Worm (Caenorhabditis elegans) whole organism, L4 larva: ENCODE results near the gene mrp-1.

Experiments used
- D1046.2 ChIP-seq: fragments of 200-800 bp; sonication (Bioruptor generic); IDR thresholded peaks from 2 replicates; pipeline ENCODE4 v1.3.6; 2022; ENCODE audit warnings: missing genetic modification characterization, missing compliant biosample characterization
- F10B5.3 ChIP-seq: sonication (generic microtip); optimal IDR thresholded peaks from 2 replicates; lab custom pipeline; 2016; ENCODE audit warnings: mild to moderate bottlenecking, missing genetic modification characterization, missing compliant biosample characterization
- F37D6.2 ChIP-seq: sonication (generic microtip); optimal IDR thresholded peaks from 2 replicates; lab custom pipeline; 2016; ENCODE audit warnings: mild to moderate bottlenecking, missing genetic modification characterization, missing compliant biosample characterization
- F49E8.2 ChIP-seq: sonication (generic microtip); optimal IDR thresholded peaks from 2 replicates; lab custom pipeline; 2016; ENCODE audit warnings: missing compliant biosample characterization, mild to moderate bottlenecking, missing genetic modification characterization, borderline replicate concordance
- T26A8.4 ChIP-seq: fragments of 200-800 bp; sonication (Bioruptor generic); IDR thresholded peaks from 2 replicates; pipeline ENCODE4 v1.3.6; 2022; ENCODE audit warnings: missing genetic modification characterization, missing compliant biosample characterization
- Y75B8A.6 ChIP-seq: fragments of 200-800 bp; sonication (Bioruptor generic); IDR thresholded peaks from 2 replicates; pipeline ENCODE4 v1.3.6; 2022; ENCODE audit warnings: missing genetic modification reagents, missing genetic modification characterization, missing compliant biosample characterization
- aha-1 ChIP-seq: fragments of 150-350 bp; peaks from one replicate; lab custom pipeline; 2014; ENCODE audit warnings: missing biosample characterization, missing genetic modification characterization
- ama-1 ChIP-seq: fragments of 150-350 bp; optimal IDR thresholded peaks from 2 replicates; lab custom pipeline; 2014; ENCODE audit warnings: inconsistent platforms, mixed read lengths
- arid-1 ChIP-seq: fragments of 200-800 bp; sonication (Bioruptor generic); conservative IDR thresholded peaks from 2 replicates; pipeline ENCODE4 v1.3.6; 2022; ENCODE audit warnings: missing genetic modification reagents, missing genetic modification characterization, missing compliant biosample characterization
- ceh-20 ChIP-seq: fragments of 200-800 bp; sonication (Bioruptor generic); IDR thresholded peaks from 2 replicates; pipeline ENCODE4 v1.3.6; 2022; ENCODE audit warnings: missing genetic modification reagents, missing genetic modification characterization, missing compliant biosample characterization
- ceh-28 ChIP-seq: fragments of 150-350 bp; optimal IDR thresholded peaks from 2 replicates; lab custom pipeline; 2014; ENCODE audit warnings: missing biosample characterization, missing genetic modification reagents, missing genetic modification characterization
- ceh-44 ChIP-seq: fragments of 200-800 bp; sonication (Bioruptor generic); IDR thresholded peaks from 2 replicates; pipeline ENCODE4 v1.3.6; 2022; ENCODE audit warnings: missing genetic modification reagents, missing genetic modification characterization, missing compliant biosample characterization
- ceh-82 ChIP-seq: sonication (generic microtip); optimal IDR thresholded peaks from 2 replicates; lab custom pipeline; 2017; ENCODE audit warnings: missing biosample characterization, missing genetic modification characterization
- cey-2 ChIP-seq: sonication (generic microtip); optimal IDR thresholded peaks from 3 replicates; lab custom pipeline; 2017; ENCODE audit warnings: missing genetic modification characterization, mild to moderate bottlenecking, missing compliant biosample characterization, antibody characterized with exemption, borderline replicate concordance; ENCODE audit not compliant: insufficient read depth
- daf-16 ChIP-seq, 3 experiments: sonication (generic microtip); optimal IDR thresholded peaks; 2 replicates each; lab custom pipeline; 2016 to 2017; ENCODE audit warnings: missing genetic modification characterization in 3 of 3, missing genetic modification reagents in 3 of 3, mild to moderate bottlenecking in 2 of 3, missing compliant biosample characterization in 2 of 3, missing biosample characterization in 1 of 3, moderate library complexity in 1 of 3
- daf-19 ChIP-seq: fragments of 200-800 bp; sonication (Bioruptor generic); conservative IDR thresholded peaks from 2 replicates; pipeline ENCODE4 v1.3.6; 2022; ENCODE audit warnings: missing genetic modification characterization, missing compliant biosample characterization
- dmd-6 ChIP-seq: fragments of 200-800 bp; sonication (Bioruptor generic); IDR thresholded peaks from 2 replicates; pipeline ENCODE4 v1.3.6; 2022; ENCODE audit warnings: missing genetic modification reagents, missing genetic modification characterization, missing compliant biosample characterization
- dmd-8 ChIP-seq: fragments of 200-800 bp; sonication (Bioruptor generic); IDR thresholded peaks from 2 replicates; pipeline ENCODE4 v1.3.6; 2022; ENCODE audit warnings: missing genetic modification characterization, missing compliant biosample characterization
- dmd-9 ChIP-seq: fragments of 200-800 bp; sonication (Bioruptor generic); IDR thresholded peaks from 2 replicates; pipeline ENCODE4 v1.3.6; 2022; ENCODE audit warnings: missing genetic modification reagents, missing genetic modification characterization, missing compliant biosample characterization
- dpl-1 ChIP-seq: fragments of 150-350 bp; optimal IDR thresholded peaks from 2 replicates; lab custom pipeline; 2014; ENCODE audit warnings: missing biosample characterization, missing genetic modification reagents, missing genetic modification characterization
- duxl-1 ChIP-seq: sonication (generic microtip); optimal IDR thresholded peaks from 2 replicates; lab custom pipeline; 2016; ENCODE audit warnings: mild to moderate bottlenecking, missing genetic modification characterization, moderate library complexity, missing compliant biosample characterization; ENCODE audit not compliant: poor library complexity
- egl-43 ChIP-seq: fragments of 200-800 bp; sonication (Bioruptor generic); IDR thresholded peaks from 2 replicates; pipeline ENCODE4 v1.3.6; 2022; ENCODE audit warnings: missing genetic modification reagents, missing genetic modification characterization, missing compliant biosample characterization
- hif-1 ChIP-seq, 2 experiments: sonication (generic microtip); optimal IDR thresholded peaks; 2 replicates each; lab custom pipeline; 2016 to 2017; ENCODE audit warnings: missing compliant biosample characterization in 2 of 2, missing genetic modification characterization in 2 of 2, missing genetic modification reagents in 2 of 2, missing genotype in 2 of 2, mild to moderate bottlenecking in 1 of 2
- hmg-1.1 ChIP-seq: fragments of 200-800 bp; sonication (Bioruptor generic); IDR thresholded peaks from 2 replicates; pipeline ENCODE4 v1.3.6; 2022; ENCODE audit warnings: missing genetic modification reagents, missing genetic modification characterization, missing compliant biosample characterization
- lim-7 ChIP-seq: fragments of 200-800 bp; sonication (Bioruptor generic); IDR thresholded peaks from 2 replicates; pipeline ENCODE4 v1.3.6; 2022; ENCODE audit warnings: missing genetic modification characterization, missing compliant biosample characterization
- lin-13 ChIP-seq: fragments of 150-350 bp; optimal IDR thresholded peaks from 2 replicates; lab custom pipeline; 2014; ENCODE audit warnings: missing biosample characterization, missing genetic modification reagents, missing genetic modification characterization
- mdl-1 ChIP-seq, 2 experiments: fragments of 150-350 bp in 1 of 2; sonication (generic microtip) in 1 of 2; optimal IDR thresholded peaks; 2 replicates each; lab custom pipeline; 2014 to 2017; ENCODE audit warnings: missing biosample characterization in 2 of 2, missing genetic modification characterization in 2 of 2
- mdt-29 ChIP-seq: fragments of 200-800 bp; sonication (Bioruptor generic); IDR thresholded peaks from 2 replicates; pipeline ENCODE4 v1.3.6; 2022; ENCODE audit warnings: missing genetic modification reagents, missing genetic modification characterization, missing compliant biosample characterization
- mep-1 ChIP-seq: fragments of 150-350 bp; sonication (generic microtip); optimal IDR thresholded peaks from 3 replicates; lab custom pipeline; 2014; ENCODE audit warnings: missing biosample characterization, missing genetic modification characterization
- nhr-10 ChIP-seq: fragments of 150-350 bp; optimal IDR thresholded peaks from 2 replicates; lab custom pipeline; 2014; ENCODE audit warnings: missing biosample characterization, missing genetic modification characterization
- nhr-102 ChIP-seq: sonication (generic microtip); optimal IDR thresholded peaks from 2 replicates; lab custom pipeline; 2016; ENCODE audit warnings: mild to moderate bottlenecking, missing genetic modification characterization, moderate library complexity, missing compliant biosample characterization
- nhr-25 ChIP-seq: sonication (generic microtip); optimal IDR thresholded peaks from 2 replicates; lab custom pipeline; 2017; ENCODE audit warnings: missing genetic modification characterization, mild to moderate bottlenecking, missing compliant biosample characterization, antibody characterized with exemption, moderate library complexity, borderline replicate concordance; ENCODE audit not compliant: insufficient read depth
- nhr-6 ChIP-seq: fragments of 150-350 bp; optimal IDR thresholded peaks from 2 replicates; lab custom pipeline; 2014; ENCODE audit warnings: missing biosample characterization, missing genetic modification characterization
- nhr-77 ChIP-seq: fragments of 150-350 bp; optimal IDR thresholded peaks from 2 replicates; lab custom pipeline; 2014; ENCODE audit warnings: missing biosample characterization, missing genetic modification characterization
- php-3 ChIP-seq: fragments of 200-800 bp; sonication (Bioruptor generic); IDR thresholded peaks from 2 replicates; pipeline ENCODE4 v1.3.6; 2022; ENCODE audit warnings: missing genetic modification reagents, missing genetic modification characterization, missing compliant biosample characterization
- rbr-2 ChIP-seq: sonication (generic microtip); optimal IDR thresholded peaks from 2 replicates; lab custom pipeline; 2016; ENCODE audit warnings: missing genotype, missing genetic modification characterization, missing compliant biosample characterization
- sdz-12 ChIP-seq: fragments of 200-800 bp; sonication (Bioruptor generic); optimal IDR thresholded peaks from 2 replicates; lab custom pipeline; 2018; ENCODE audit warnings: mild to moderate bottlenecking, missing genetic modification characterization, missing compliant biosample characterization
- snpc-1.2 ChIP-seq: fragments of 200-800 bp; sonication (Bioruptor generic); IDR thresholded peaks from 2 replicates; pipeline ENCODE4 v1.3.6; 2022; ENCODE audit warnings: missing genetic modification reagents, missing genetic modification characterization, missing compliant biosample characterization
- snpc-4 ChIP-seq: fragments of 150-350 bp; optimal IDR thresholded peaks from 2 replicates; lab custom pipeline; 2014; ENCODE audit warnings: missing biosample characterization, missing genetic modification characterization
- spr-1 ChIP-seq: sonication (generic microtip); optimal IDR thresholded peaks from 2 replicates; lab custom pipeline; 2016; ENCODE audit warnings: mild to moderate bottlenecking, missing genetic modification characterization, missing compliant biosample characterization
- spr-3 ChIP-seq: fragments of 200-800 bp; sonication (Bioruptor generic); optimal IDR thresholded peaks from 2 replicates; lab custom pipeline; 2018; ENCODE audit warnings: mild to moderate bottlenecking, missing genetic modification characterization, missing compliant biosample characterization
- unc-39 ChIP-seq: sonication (generic microtip); optimal IDR thresholded peaks from 2 replicates; lab custom pipeline; 2017; ENCODE audit warnings: missing biosample characterization, missing genetic modification characterization
- zip-11 ChIP-seq: fragments of 200-800 bp; sonication (Bioruptor generic); IDR thresholded peaks from 2 replicates; pipeline ENCODE4 v1.3.6; 2022; ENCODE audit warnings: missing genetic modification characterization, missing compliant biosample characterization
- zip-2 ChIP-seq: fragments of 150-350 bp; optimal IDR thresholded peaks from 2 replicates; lab custom pipeline; 2014; ENCODE audit warnings: missing biosample characterization, missing genetic modification characterization

The mrp-1 gene

ce11 chrX:542807-543206 is 44.9 kb downstream of the mrp-1 start, which contains the start of gene F28C10.1:
Gene F28C10.1, plus strand, starts transcription at chrX:543107.
- TF ChIP-seq ceh-28 (tag; lab: Kevin White, UChicago) (no peak), F37D6.2 (no peak), daf-19 (GFP tag; lab: Robert Waterston, UW) (no peak), F49E8.2 (tag; lab: Kevin White, UChicago) (no peak), php-3 (GFP tag; lab: Robert Waterston, UW) (no peak), mep-1 (no peak), Y75B8A.6 (GFP tag; lab: Robert Waterston, UW) (no peak), snpc-4 (tag; lab: Kevin White, UChicago) (no peak), nhr-25 (tag; lab: Kevin White, UChicago) (no peak), unc-39 (no peak), rbr-2 (tag; lab: Kevin White, UChicago) (no peak), duxl-1 (tag; lab: Kevin White, UChicago) (no peak), ceh-82 (no peak), zip-11 (no peak), arid-1 (GFP tag; lab: Robert Waterston, UW) (no peak), hmg-1.1 (no peak), egl-43 (GFP tag; lab: Robert Waterston, UW) (no peak), lim-7 (GFP tag; lab: Robert Waterston, UW) (no peak)

DNA sequence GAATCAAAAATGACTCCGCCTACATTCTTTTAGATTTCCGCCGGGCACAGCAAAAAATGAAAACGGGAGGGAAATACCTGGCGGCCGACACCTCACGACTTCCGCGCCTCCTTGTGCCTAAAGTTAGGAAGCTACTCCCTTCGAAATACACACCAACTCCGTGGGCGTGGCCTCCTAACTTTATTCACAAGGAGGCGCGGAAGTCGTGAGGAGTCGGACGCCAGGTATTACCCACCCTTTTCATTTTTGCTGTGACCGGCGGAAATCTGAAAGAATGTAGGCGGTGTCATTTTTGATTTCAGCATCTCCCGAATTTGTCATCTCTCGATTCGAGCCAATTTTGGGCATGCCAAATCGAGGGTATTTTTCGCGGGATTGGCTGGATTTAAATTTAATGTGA is 49.6 kb downstream of the mrp-1 start:
- no peak for TF ChIP-seq F10B5.3
- TF ChIP-seq dmd-8 = 0 out of 2 replicates have a peak, but pooled peaks have one; percentile 15
- peak; percentile 20 for TF ChIP-seq aha-1 (tag; lab: Kevin White, UChicago)
- TF ChIP-seq snpc-1.2 (GFP tag; lab: Robert Waterston, UW) = 0 out of 2 replicates have a peak, but pooled peaks have one; percentile 48

DNA sequence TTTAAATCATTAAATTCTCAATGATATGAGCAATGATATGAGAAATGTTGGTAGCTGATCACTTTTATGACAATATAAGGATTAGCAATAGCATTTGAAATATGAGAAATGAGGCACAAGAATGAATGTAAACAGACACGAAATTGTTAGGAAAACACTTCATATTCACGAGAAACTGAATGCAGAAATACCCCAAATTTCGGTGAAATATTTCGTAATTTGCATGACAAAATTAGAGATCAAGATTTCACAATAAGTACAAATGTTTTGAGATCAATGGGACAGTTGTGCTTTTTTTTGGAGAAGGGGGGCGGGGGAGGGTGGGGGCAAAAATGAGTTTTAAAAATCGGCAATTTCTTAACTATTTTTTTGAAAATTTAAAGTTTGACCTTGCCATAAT is 51.3 kb downstream of the mrp-1 start:
- TF ChIP-seq T26A8.4 (GFP tag; lab: Robert Waterston, UW) (no peak), D1046.2 (GFP tag; lab: Robert Waterston, UW) (no peak), spr-3 (no peak), dmd-6 (GFP tag; lab: Robert Waterston, UW) (no peak), zip-2 (tag; lab: Kevin White, UChicago) (no peak), nhr-6 (tag; lab: Kevin White, UChicago) (no peak), dpl-1 (no peak), nhr-102 (tag; lab: Kevin White, UChicago) (no peak), ceh-44 (no peak), sdz-12 (GFP tag; lab: Kevin White, UChicago) (no peak)

ce11 chrX:535728-536127 is 52.0 kb downstream of the mrp-1 start, which contains the start of gene F28C10.3:
Gene F28C10.3, minus strand, starts transcription at chrX:535828.
- peak; percentile 63 for TF ChIP-seq nhr-6 (tag; lab: Kevin White, UChicago)
- 0 out of 2 replicates have a peak, but pooled peaks have one; percentile 17 for TF ChIP-seq dmd-9
- peak; percentile 88 to 91 for TF ChIP-seq mdl-1 (tag; optimal IDR thresholded peaks at IDR 0.05; lab: Kevin White, UChicago)
- no peak for TF ChIP-seq mdt-29 (GFP tag; lab: Robert Waterston, UW)
- TF ChIP-seq nhr-10 = peak; percentile 37
- TF ChIP-seq ama-1 = no peak
- TF ChIP-seq cey-2 (tag; lab: Kevin White, UChicago) = no peak
- TF ChIP-seq Y75B8A.6 (GFP tag; lab: Robert Waterston, UW) = no peak
- TF ChIP-seq lin-13 (GFP tag; lab: Kevin White, UChicago) = peak; percentile 58
- TF ChIP-seq nhr-77 = peak; percentile 38
- TF ChIP-seq aha-1 (tag; lab: Kevin White, UChicago) = peak; percentile 96
- peak; percentile 85 for TF ChIP-seq nhr-25 (tag; lab: Kevin White, UChicago)
- TF ChIP-seq ceh-20 (GFP tag; lab: Robert Waterston, UW) = peak; percentile 71; the same call in 1 of the 2 replicates
- TF ChIP-seq mep-1 = peak; percentile 91
- TF ChIP-seq lim-7 (GFP tag; lab: Robert Waterston, UW) = no peak
- peak; percentile 89 for TF ChIP-seq hmg-1.1
- peak; percentile 45 for TF ChIP-seq F37D6.2
- peak in 1 of 2 experiments; percentile 27 for TF ChIP-seq daf-16 (GFP tag; optimal IDR thresholded peaks at IDR 0.05; lab: Kevin White, UChicago)
- TF ChIP-seq daf-16 (tag; optimal IDR thresholded peaks at IDR 0.05; lab: Kevin White, UChicago) = no peak
- TF ChIP-seq spr-1 (tag; lab: Kevin White, UChicago) = no peak
- TF ChIP-seq snpc-4 (tag; lab: Kevin White, UChicago) = no peak
- TF ChIP-seq dmd-8 = no peak
- TF ChIP-seq sdz-12 (GFP tag; lab: Kevin White, UChicago) = no peak
- TF ChIP-seq T26A8.4 (GFP tag; lab: Robert Waterston, UW) = peak; percentile 71
- TF ChIP-seq hif-1 (tag; optimal IDR thresholded peaks at IDR 0.05; lab: Kevin White, UChicago) = peak in 1 of 2 experiments; percentile 58
- TF ChIP-seq dmd-6 (GFP tag; lab: Robert Waterston, UW) = peak; percentile 71
